Worm (Caenorhabditis elegans): ENCODE data around the gene Y41D4B.1.

Y41D4B.1 gene

DNA sequence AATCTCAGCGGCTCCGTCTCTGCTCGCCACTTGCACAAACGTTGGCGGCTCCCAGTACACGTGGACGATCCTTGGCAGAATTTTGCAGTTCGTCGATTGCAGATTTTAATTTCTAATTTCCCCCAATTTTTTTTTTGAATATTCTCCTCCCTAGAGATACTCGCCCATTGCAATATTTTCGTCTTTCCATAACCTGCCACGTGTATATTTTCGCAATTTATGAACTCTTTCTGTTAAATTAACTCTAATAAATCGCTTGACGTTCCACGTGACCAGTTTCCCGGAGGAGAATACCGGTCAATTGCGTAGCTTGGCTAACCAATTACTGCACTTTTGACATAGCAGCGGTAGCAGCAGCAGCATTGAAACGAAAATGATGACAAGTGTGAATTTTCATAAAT, 35.9 kb downstream of the Y41D4B.1 start:
- no peak for TF ChIP-seq ama-1 (optimal IDR thresholded peaks at IDR 0.05)
- peak; percentile 19 for TF ChIP-seq ceh-31 (tag; optimal IDR thresholded peaks at IDR 0.05)

DNA sequence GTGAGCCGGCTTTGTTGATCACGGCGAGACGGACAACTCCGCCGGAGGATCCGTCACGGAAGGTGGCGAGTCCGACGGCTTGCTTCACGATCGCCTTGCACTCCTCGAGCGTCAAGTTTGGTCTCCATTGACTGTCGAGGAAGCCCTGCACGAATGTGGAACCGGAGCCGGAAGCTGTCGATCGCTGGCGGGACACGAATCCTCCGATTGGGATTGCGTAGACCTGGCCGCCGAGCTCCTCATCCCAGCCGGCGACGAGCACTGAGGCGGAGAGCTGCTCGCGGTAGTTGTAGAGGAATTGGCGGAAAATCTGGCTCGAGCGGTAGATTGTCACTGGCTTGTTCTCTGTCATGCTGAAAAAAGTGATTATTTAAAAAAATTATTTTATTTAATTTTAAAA, 36.5 kb downstream of the Y41D4B.1 start:
- TF ChIP-seq fkh-10 (GFP tag; optimal IDR thresholded peaks at IDR 0.05) (no peak), F13H6.1 (tag; optimal IDR thresholded peaks at IDR 0.05) (no peak), C08G9.2 (tag; optimal IDR thresholded peaks at IDR 0.05) (no peak), ceh-19 (GFP tag; optimal IDR thresholded peaks at IDR 0.05) (no peak), unc-86 (tag; optimal IDR thresholded peaks at IDR 0.05) (no peak), fax-1 (tag; optimal IDR thresholded peaks at IDR 0.05) (no peak), ceh-24 (tag; optimal IDR thresholded peaks at IDR 0.05) (no peak), mec-3 (tag; optimal IDR thresholded peaks at IDR 0.05; ENCODE audit: borderline replicate concordance) (no peak), zip-5 (tag; optimal IDR thresholded peaks at IDR 0.05) (no peak)

DNA sequence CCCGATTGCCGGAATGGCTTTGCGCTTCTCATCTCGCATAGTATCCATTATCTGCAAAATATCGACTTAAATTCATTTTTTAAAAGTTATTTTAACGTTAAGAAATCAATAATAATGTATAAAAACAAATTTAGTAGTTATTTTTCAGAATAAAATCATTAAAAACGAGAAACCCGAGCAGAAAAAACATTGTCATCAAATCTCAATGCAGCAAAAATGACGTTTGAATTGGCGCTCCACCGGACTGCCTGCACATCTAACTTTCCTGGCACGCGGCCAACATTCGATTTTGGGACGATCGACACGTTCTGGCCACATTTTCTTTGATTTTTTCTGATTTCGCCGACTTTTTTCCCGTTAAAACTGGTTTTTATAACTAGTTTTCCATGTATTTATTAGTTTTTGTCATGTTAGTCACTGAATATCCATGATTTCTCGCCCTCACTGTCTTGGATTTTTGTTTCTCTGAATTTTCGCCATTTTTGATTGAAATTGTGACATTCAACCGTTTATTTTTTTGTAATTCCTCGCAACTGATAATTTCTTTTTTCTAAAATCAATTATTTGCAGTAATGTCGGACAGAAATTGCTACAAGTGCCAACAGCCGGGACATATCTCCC, 37.3 kb downstream of the Y41D4B.1 start, which contains the start of the genes pbs-1 and K08D12.3:
pbs-1 (minus strand) TSS at position 51 of the 621 bp plus-strand sequence.
K08D12.3 (plus strand) TSS at position 571 of the 621 bp plus-strand sequence.
- TF ChIP-seq unc-3 (GFP tag; conservative IDR thresholded peaks at IDR 0.05) (no peak), unc-3 (tag; optimal IDR thresholded peaks at IDR 0.05) (no peak), ceh-22 (tag; optimal IDR thresholded peaks at IDR 0.05) (no peak), unc-55 (GFP tag; optimal IDR thresholded peaks at IDR 0.05) (peak; percentile 44), pag-3 (tag; optimal IDR thresholded peaks at IDR 0.05; ENCODE audit: borderline replicate concordance) (no peak), dve-1 (tag; optimal IDR thresholded peaks at IDR 0.05) (no peak), hlh-30 (tag; optimal IDR thresholded peaks at IDR 0.05; ENCODE audit: insufficient read depth) (peak; percentile 6), ztf-16 (tag; optimal IDR thresholded peaks at IDR 0.05) (no peak), tbx-2 (tag; optimal IDR thresholded peaks at IDR 0.05) (peak; percentile 19), Y22D7AL.16 (tag; optimal IDR thresholded peaks at IDR 0.05) (no peak), madf-2 (tag; optimal IDR thresholded peaks at IDR 0.05) (no peak), ceh-6 (GFP tag; optimal IDR thresholded peaks at IDR 0.05) (no peak), ceh-14 (tag; optimal IDR thresholded peaks at IDR 0.05) (no peak), nfya-1 (tag; optimal IDR thresholded peaks at IDR 0.05) (peak; percentile 58), nhr-11 (tag; optimal IDR thresholded peaks at IDR 0.05) (no peak), eyg-1 (tag; optimal IDR thresholded peaks at IDR 0.05) (no peak), T23F11.4 (GFP tag; optimal IDR thresholded peaks at IDR 0.05) (no peak), fax-1 (tag; optimal IDR thresholded peaks at IDR 0.05) (no peak), tbx-7 (tag; optimal IDR thresholded peaks at IDR 0.05) (no peak), pqm-1 (tag; optimal IDR thresholded peaks at IDR 0.05) (no peak)

DNA sequence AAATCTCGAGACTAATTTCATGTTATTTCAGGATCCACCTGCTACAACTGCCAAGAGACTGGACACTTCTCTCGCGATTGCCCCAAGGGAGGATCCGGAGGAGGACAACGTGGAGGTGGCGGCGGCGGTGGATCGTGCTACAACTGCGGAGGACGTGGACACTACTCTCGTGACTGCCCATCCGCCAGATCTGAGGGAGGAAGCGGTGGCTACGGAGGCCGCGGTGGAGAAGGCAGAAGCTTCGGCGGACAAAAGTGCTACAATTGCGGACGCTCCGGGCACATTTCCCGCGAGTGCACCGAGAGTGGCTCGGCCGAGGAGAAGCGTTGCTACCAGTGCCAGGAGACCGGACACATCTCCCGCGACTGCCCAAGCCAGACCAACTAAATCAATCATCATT, 38.0 kb downstream of the Y41D4B.1 start:
- TF ChIP-seq nhr-11 (tag; optimal IDR thresholded peaks at IDR 0.05) (no peak), unc-42 (tag; optimal IDR thresholded peaks at IDR 0.05) (no peak), ceh-31 (tag; optimal IDR thresholded peaks at IDR 0.05) (no peak), Y22D7AL.16 (tag; optimal IDR thresholded peaks at IDR 0.05) (no peak), ceh-22 (tag; optimal IDR thresholded peaks at IDR 0.05) (no peak), sox-4 (tag; optimal IDR thresholded peaks at IDR 0.05) (no peak), hlh-30 (tag; optimal IDR thresholded peaks at IDR 0.05; ENCODE audit: insufficient read depth) (no peak), ceh-19 (GFP tag; optimal IDR thresholded peaks at IDR 0.05) (no peak), ceh-9 (tag; optimal IDR thresholded peaks at IDR 0.05) (no peak), ceh-48 (tag; optimal IDR thresholded peaks at IDR 0.05) (no peak), elt-2 (tag; optimal IDR thresholded peaks at IDR 0.05) (no peak), hlh-6 (tag; optimal IDR thresholded peaks at IDR 0.05) (no peak), pat-9 (tag; optimal IDR thresholded peaks at IDR 0.05) (no peak)
